ENCODE assay signal across 2 fruit fly cellular contexts in the genomic region with DNA sequence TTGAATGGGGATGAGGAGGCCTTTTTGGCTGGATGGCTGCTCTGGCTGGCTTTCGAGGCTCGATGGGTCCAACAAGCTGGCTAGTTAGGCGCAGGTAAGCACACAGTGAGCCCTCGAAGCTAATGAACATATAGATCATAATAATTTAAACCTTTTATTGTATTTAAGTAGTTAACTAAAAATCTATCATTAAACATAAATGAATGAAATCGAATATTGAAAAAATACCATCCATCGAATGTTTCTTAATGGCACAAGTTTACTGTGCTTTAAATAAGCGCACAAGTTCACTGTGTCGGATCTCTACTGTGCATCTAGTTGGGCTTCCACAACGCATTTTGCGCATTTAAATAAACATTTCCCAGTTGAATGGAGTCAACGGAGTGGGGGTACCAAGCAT.
TF ChIP-seq lines count a peak whose summit lies in the region.

No protein-coding gene starts in this region.

TF ChIP-seq in whole organism, embryonic, 481 proteins besides CTCF, POLR2A, EP300 and RAD21 (continued from another document):
- TF ChIP-seq pan (optimal IDR thresholded peaks at IDR 0.05; lab: Kevin White, UChicago) (no peak), pan (GFP tag; optimal IDR thresholded peaks at IDR 0.05 in 1 of 2, IDR thresholded peaks at IDR 0.05 in 1 of 2) (no peak), zfh1 (GFP tag; IDR thresholded peaks at IDR 0.05; lab: Robert Waterston, UW) (no peak), prd (optimal IDR thresholded peaks at IDR 0.05; lab: Kevin White, UChicago) (no peak), prd (GFP tag; IDR thresholded peaks at IDR 0.05; lab: Robert Waterston, UW) (peak; percentile 24; the same call in 1 of the 3 replicates)

TF ChIP-seq in whole organism, prepupa, 60 proteins besides CTCF, POLR2A, EP300 and RAD21 (continued from another document):
- no peak for TF ChIP-seq Eip93F (GFP tag; optimal IDR thresholded peaks at IDR 0.05; lab: Kevin White, UChicago)
- TF ChIP-seq CG11762 (GFP tag; optimal IDR thresholded peaks at IDR 0.05; lab: Kevin White, UChicago; ENCODE audit: insufficient read depth), result peak; percentile 4
- TF ChIP-seq Smox (GFP tag; optimal IDR thresholded peaks at IDR 0.05; lab: Kevin White, UChicago), result peak; percentile 22
- no peak for TF ChIP-seq Blimp-1 (GFP tag; optimal IDR thresholded peaks at IDR 0.05; lab: Kevin White, UChicago)
- TF ChIP-seq net (GFP tag; optimal IDR thresholded peaks at IDR 0.05; lab: Kevin White, UChicago), result no peak
- no peak for TF ChIP-seq CG6792 (GFP tag; optimal IDR thresholded peaks at IDR 0.05; lab: Kevin White, UChicago)
- no peak for TF ChIP-seq Hr38 (GFP tag; optimal IDR thresholded peaks at IDR 0.05; lab: Kevin White, UChicago)
- TF ChIP-seq CG3032 (tag; optimal IDR thresholded peaks at IDR 0.05; lab: Kevin White, UChicago), result peak; percentile 55
- peak; percentile 57 for TF ChIP-seq svp (GFP tag; lab: Kevin White, UChicago)
- peak; percentile 8 for TF ChIP-seq pdm3 (GFP tag; optimal IDR thresholded peaks at IDR 0.05; lab: Kevin White, UChicago)
- TF ChIP-seq Hr4 (GFP tag; optimal IDR thresholded peaks at IDR 0.05; lab: Kevin White, UChicago), result peak; percentile 41
- TF ChIP-seq fd59A (GFP tag; optimal IDR thresholded peaks at IDR 0.05; lab: Kevin White, UChicago), result peak; percentile 23
- peak; percentile 40 for TF ChIP-seq CG6808 (GFP tag; optimal IDR thresholded peaks at IDR 0.05; lab: Kevin White, UChicago)
- peak in 1 of 2 experiments; percentile 38 for TF ChIP-seq salr (GFP tag; optimal IDR thresholded peaks at IDR 0.05; lab: Kevin White, UChicago)
- no peak for TF ChIP-seq fkh (GFP tag; optimal IDR thresholded peaks at IDR 0.05; lab: Kevin White, UChicago)
- TF ChIP-seq spab (GFP tag; optimal IDR thresholded peaks at IDR 0.05; lab: Kevin White, UChicago), result peak; percentile 54
- TF ChIP-seq Sox102F (GFP tag; optimal IDR thresholded peaks at IDR 0.05; lab: Kevin White, UChicago), result no peak
- TF ChIP-seq CG31627 (GFP tag; optimal IDR thresholded peaks at IDR 0.05; lab: Kevin White, UChicago), result no peak
- no peak for TF ChIP-seq Hr39 (GFP tag; optimal IDR thresholded peaks at IDR 0.05; lab: Kevin White, UChicago)
- TF ChIP-seq Ets21C (GFP tag; optimal IDR thresholded peaks at IDR 0.05; lab: Kevin White, UChicago), result no peak
- no peak for TF ChIP-seq CG11294 (GFP tag; IDR thresholded peaks at IDR 0.05; lab: Robert Waterston, UW)
- TF ChIP-seq CG34406 (GFP tag; optimal IDR thresholded peaks at IDR 0.05; lab: Kevin White, UChicago), result peak; percentile 20
- TF ChIP-seq CG16779 (tag; optimal IDR thresholded peaks at IDR 0.05; lab: Kevin White, UChicago), result no peak
- TF ChIP-seq CG8319 (GFP tag; optimal IDR thresholded peaks at IDR 0.05; lab: Kevin White, UChicago), result no peak
- no peak for TF ChIP-seq CG11902 (GFP tag; optimal IDR thresholded peaks at IDR 0.05; lab: Kevin White, UChicago)
- peak; percentile 54 for TF ChIP-seq Eip75B (GFP tag; optimal IDR thresholded peaks at IDR 0.05; lab: Kevin White, UChicago)
- peak; percentile 2 for TF ChIP-seq Met (GFP tag; optimal IDR thresholded peaks at IDR 0.05; lab: Kevin White, UChicago)
- peak; percentile 16 for TF ChIP-seq CG7368 (GFP tag; optimal IDR thresholded peaks at IDR 0.05; lab: Kevin White, UChicago)
- TF ChIP-seq CG8119 (GFP tag; IDR thresholded peaks at IDR 0.05; lab: Robert Waterston, UW), result no peak; the same call in 2 of the 3 replicates
- TF ChIP-seq CG32006 (GFP tag; optimal IDR thresholded peaks at IDR 0.05; lab: Kevin White, UChicago), result peak; percentile 53
- TF ChIP-seq Sox14 (GFP tag; optimal IDR thresholded peaks at IDR 0.05; lab: Kevin White, UChicago), result peak; percentile 26
- peak; percentile 44 for TF ChIP-seq OdsH (GFP tag; optimal IDR thresholded peaks at IDR 0.05; lab: Kevin White, UChicago)
- TF ChIP-seq ss (GFP tag; optimal IDR thresholded peaks at IDR 0.05; lab: Kevin White, UChicago), result peak; percentile 4 to 59
- no peak for TF ChIP-seq lz (GFP tag; optimal IDR thresholded peaks at IDR 0.05; lab: Kevin White, UChicago)
- no peak for TF ChIP-seq CG9139 (GFP tag; optimal IDR thresholded peaks at IDR 0.05; lab: Kevin White, UChicago)
- TF ChIP-seq topi (GFP tag; optimal IDR thresholded peaks at IDR 0.05; lab: Kevin White, UChicago), result peak; percentile 3
- TF ChIP-seq acj6 (GFP tag; optimal IDR thresholded peaks at IDR 0.05; lab: Kevin White, UChicago), result peak; percentile 38
